Fruit fly (Drosophila melanogaster) whole organism, wandering third instar larva: ENCODE results near the gene Agpat3.

Experiments
- Abd-B ChIP-seq: fragments of >200 bp; optimal IDR thresholded peaks from 2 replicates; lab custom pipeline; 2017; ENCODE audit warnings: missing biosample characterization, missing genetic modification characterization
- Dfd ChIP-seq: fragments of >200 bp; optimal IDR thresholded peaks from 2 replicates; lab custom pipeline; 2017; ENCODE audit warnings: missing biosample characterization, missing genetic modification characterization
- Hr78 ChIP-seq: fragments of >200 bp; optimal IDR thresholded peaks from 2 replicates; lab custom pipeline; 2017; ENCODE audit warnings: missing biosample characterization, missing genetic modification characterization
- Mio ChIP-seq: sonication (Bioruptor generic); optimal IDR thresholded peaks from 2 replicates; lab custom pipeline; 2016; ENCODE audit warnings: missing biosample characterization, missing genetic modification characterization
- OdsH ChIP-seq: fragments of 200-800 bp; sonication (Bioruptor generic); optimal IDR thresholded peaks from 2 replicates; lab custom pipeline; 2016; ENCODE audit warnings: missing biosample characterization, mild to moderate bottlenecking, missing genetic modification characterization
- h ChIP-seq: fragments of 200-800 bp; sonication (Bioruptor generic); optimal IDR thresholded peaks from 3 replicates; lab custom pipeline; 2016; ENCODE audit warnings: missing biosample characterization, mild to moderate bottlenecking, missing genetic modification characterization
- pan ChIP-seq: fragments of >200 bp; optimal IDR thresholded peaks from 2 replicates; lab custom pipeline; 2017
- psq ChIP-seq: fragments of 200-800 bp; sonication (Bioruptor generic); optimal IDR thresholded peaks from 3 replicates; lab custom pipeline; 2017; ENCODE audit warnings: missing biosample characterization, mild to moderate bottlenecking, missing genetic modification characterization, moderate library complexity
- rgr ChIP-seq: fragments of 200-800 bp; sonication (Bioruptor generic); optimal IDR thresholded peaks from 3 replicates; lab custom pipeline; 2016; ENCODE audit warnings: missing biosample characterization, mild to moderate bottlenecking, missing genetic modification characterization
- usp ChIP-seq: fragments of >200 bp; optimal IDR thresholded peaks from 2 replicates; lab custom pipeline; 2017; ENCODE audit warnings: missing biosample characterization, missing genetic modification characterization

- TF ChIP-seq Dfd (GFP tag; lab: Kevin White, UChicago) = no peak
- peak; percentile 83 for TF ChIP-seq rgr (GFP tag; lab: Kevin White, UChicago)
- TF ChIP-seq psq (GFP tag; lab: Kevin White, UChicago) = peak; percentile 91
- TF ChIP-seq pan (lab: Kevin White, UChicago) = no peak
- no peak for TF ChIP-seq usp (GFP tag; lab: Kevin White, UChicago)
- TF ChIP-seq Hr78 = no peak
- no peak for TF ChIP-seq Abd-B (GFP tag; lab: Kevin White, UChicago)
- peak; percentile 87 for TF ChIP-seq h (GFP tag; lab: Kevin White, UChicago)
- TF ChIP-seq OdsH = peak; percentile 76
- no peak for TF ChIP-seq Mio (GFP tag; lab: Kevin White, UChicago)
These were observed 24.7 kb upstream of the Agpat3 start for dm6 chr3L:16410234-16411119.
